Worm (Caenorhabditis elegans): ENCODE results near the gene clc-12.

clc-12 gene

DNA sequence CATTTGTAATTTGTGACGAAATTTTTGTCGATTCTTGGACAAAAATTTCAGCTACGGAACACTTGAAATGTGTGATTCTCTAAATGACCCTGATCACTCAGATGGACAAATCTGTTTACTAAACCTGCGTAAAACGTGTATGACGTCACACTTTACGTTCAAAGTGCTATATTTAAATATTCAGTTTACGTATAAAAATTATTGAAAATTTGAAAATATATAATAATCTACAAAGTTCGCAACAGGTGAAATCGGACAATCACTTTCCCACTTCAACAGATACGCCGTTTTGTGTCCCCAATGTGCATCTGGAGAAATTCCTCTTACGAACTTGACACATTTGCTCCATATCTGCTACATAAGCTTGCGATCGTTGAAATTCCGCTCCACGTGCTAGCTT is 4.0 kb downstream of the clc-12 start, which contains the start of gene srh-131:
TSS of gene srh-131 (plus strand) at position 301 of the 400 bp plus-strand sequence.
- TF ChIP-seq W03F9.2 (tag; optimal IDR thresholded peaks at IDR 0.05) (no peak), him-1 (tag; optimal IDR thresholded peaks at IDR 0.05) (no peak), dao-5 (tag; optimal IDR thresholded peaks at IDR 0.05) (no peak)

- TF ChIP-seq him-1 (tag; optimal IDR thresholded peaks at IDR 0.05) (no peak), dao-5 (tag; optimal IDR thresholded peaks at IDR 0.05) (no peak), W03F9.2 (tag; optimal IDR thresholded peaks at IDR 0.05) (no peak)
These were observed 8.0 kb downstream of the clc-12 start, which contains the start of gene sri-9 for ce11 chrV:17001167-17001566. Gene sri-9 (plus strand): TSS chrV:17001467.

ce11 chrV:17000635-17001034 is 8.6 kb downstream of the clc-12 start:
- TF ChIP-seq dao-5 (tag; optimal IDR thresholded peaks at IDR 0.05) (no peak), W03F9.2 (tag; optimal IDR thresholded peaks at IDR 0.05) (no peak), him-1 (tag; optimal IDR thresholded peaks at IDR 0.05) (no peak)

ce11 chrV:17000204-17000603 is 9.0 kb downstream of the clc-12 start, which contains the start of gene str-217:
Gene str-217 (minus strand): TSS chrV:17000304.
- TF ChIP-seq W03F9.2 (tag; optimal IDR thresholded peaks at IDR 0.05) (no peak), dao-5 (tag; optimal IDR thresholded peaks at IDR 0.05) (no peak), him-1 (tag; optimal IDR thresholded peaks at IDR 0.05) (no peak)

ce11 chrV:16992383-16992782 is 16.8 kb downstream of the clc-12 start:
- TF ChIP-seq him-1 (tag; optimal IDR thresholded peaks at IDR 0.05) = no peak
- no peak for TF ChIP-seq dao-5 (tag; optimal IDR thresholded peaks at IDR 0.05)
- TF ChIP-seq W03F9.2 (tag; optimal IDR thresholded peaks at IDR 0.05) = no peak

DNA sequence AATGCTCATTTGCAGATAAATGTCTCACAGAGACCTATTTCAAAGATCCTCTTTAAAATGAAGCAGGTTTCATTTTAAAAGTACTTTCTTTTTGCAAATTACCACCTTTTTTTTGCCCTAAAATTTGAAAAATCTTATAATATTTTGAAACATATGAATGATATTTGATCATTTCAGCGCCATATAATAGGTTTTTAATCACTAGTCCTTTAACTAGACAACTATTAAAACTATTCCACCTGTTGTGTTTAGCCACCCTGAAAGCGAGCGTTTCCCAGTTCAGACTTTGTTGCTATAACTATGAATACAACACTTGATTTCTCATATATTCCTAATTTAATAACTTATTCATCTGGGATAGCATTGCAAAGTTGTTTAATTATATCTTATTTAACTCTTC is 17.5 kb downstream of the clc-12 start, which contains the start of gene srz-95:
TSS of gene srz-95 (plus strand) at position 301 of the 400 bp plus-strand sequence.
- TF ChIP-seq dao-5 (tag; optimal IDR thresholded peaks at IDR 0.05) = no peak
- no peak for TF ChIP-seq him-1 (tag; optimal IDR thresholded peaks at IDR 0.05)
- TF ChIP-seq W03F9.2 (tag; optimal IDR thresholded peaks at IDR 0.05) = no peak

- no peak for TF ChIP-seq dao-5 (tag; optimal IDR thresholded peaks at IDR 0.05)
- no peak for TF ChIP-seq W03F9.2 (tag; optimal IDR thresholded peaks at IDR 0.05)
- TF ChIP-seq him-1 (tag; optimal IDR thresholded peaks at IDR 0.05) = no peak
These were observed 20.6 kb downstream of the clc-12 start, which contains the start of gene Y102A5C.27 for ce11 chrV:16988614-16989013. Gene Y102A5C.27 (minus strand): TSS chrV:16988714.

ce11 chrV:16987783-16988182 is 21.4 kb downstream of the clc-12 start:
- TF ChIP-seq dao-5 (tag; optimal IDR thresholded peaks at IDR 0.05) (no peak), him-1 (tag; optimal IDR thresholded peaks at IDR 0.05) (no peak), W03F9.2 (tag; optimal IDR thresholded peaks at IDR 0.05) (no peak)

DNA sequence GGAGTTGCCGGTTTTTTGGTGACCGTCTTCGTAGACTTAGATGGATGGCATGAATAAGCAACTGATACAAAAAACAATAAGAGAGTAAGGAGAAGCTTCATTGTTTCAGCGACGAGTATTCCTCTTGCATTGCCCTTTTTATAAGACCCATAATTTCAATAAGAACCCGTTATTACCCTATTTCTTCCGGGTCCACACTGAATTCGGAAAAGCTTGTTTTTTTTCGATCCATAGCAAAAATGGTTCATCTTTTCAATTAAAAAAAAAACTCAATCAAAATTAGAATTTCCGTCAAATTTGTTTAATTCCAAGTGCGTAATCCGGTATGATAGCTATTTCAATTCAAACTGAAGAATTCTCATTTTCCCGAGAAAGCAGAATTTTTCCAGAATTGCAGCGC is 22.2 kb downstream of the clc-12 start, which contains the start of gene Y102A5C.40:
TSS of gene Y102A5C.40 (minus strand) at position 101 of the 400 bp plus-strand sequence.
- TF ChIP-seq W03F9.2 (tag; optimal IDR thresholded peaks at IDR 0.05) (no peak), him-1 (tag; optimal IDR thresholded peaks at IDR 0.05) (no peak)

ce11 chrV:16980368-16980767 is 28.8 kb downstream of the clc-12 start, which contains the start of gene srz-54:
Gene srz-54 (plus strand): TSS chrV:16980668.
- TF ChIP-seq him-1 (tag; optimal IDR thresholded peaks at IDR 0.05) (no peak), dao-5 (tag; optimal IDR thresholded peaks at IDR 0.05) (no peak), W03F9.2 (tag; optimal IDR thresholded peaks at IDR 0.05) (no peak)

ce11 chrV:16974919-16975318 is 34.3 kb downstream of the clc-12 start, which contains the start of gene srx-54:
Gene srx-54 (plus strand): TSS chrV:16975219.
- TF ChIP-seq W03F9.2 (tag; optimal IDR thresholded peaks at IDR 0.05) (no peak), him-1 (tag; optimal IDR thresholded peaks at IDR 0.05) (no peak)

- TF ChIP-seq him-1 (tag; optimal IDR thresholded peaks at IDR 0.05) (no peak), W03F9.2 (tag; optimal IDR thresholded peaks at IDR 0.05) (no peak), dao-5 (tag; optimal IDR thresholded peaks at IDR 0.05) (no peak)
These were observed 35.9 kb downstream of the clc-12 start for ce11 chrV:16973338-16973737.

- TF ChIP-seq him-1 (tag; optimal IDR thresholded peaks at IDR 0.05) (no peak), dao-5 (tag; optimal IDR thresholded peaks at IDR 0.05) (no peak), W03F9.2 (tag; optimal IDR thresholded peaks at IDR 0.05) (no peak)
These were observed 37.1 kb downstream of the clc-12 start, which contains the start of gene srh-119 for ce11 chrV:16972134-16972533. Gene srh-119 (plus strand): TSS chrV:16972434.

ce11 chrV:16966636-16967035 is 42.6 kb downstream of the clc-12 start, which contains the start of gene fbxa-90:
Gene fbxa-90 (plus strand): TSS chrV:16966814.
- no peak for TF ChIP-seq him-1 (tag; optimal IDR thresholded peaks at IDR 0.05)
- no peak for TF ChIP-seq W03F9.2 (tag; optimal IDR thresholded peaks at IDR 0.05)
- no peak for TF ChIP-seq dao-5 (tag; optimal IDR thresholded peaks at IDR 0.05)

ce11 chrV:16965655-16966054 is 43.5 kb downstream of the clc-12 start, which contains the start of gene efl-1:
Gene efl-1 (minus strand): TSS chrV:16965675.
- peak; percentile 86 for TF ChIP-seq W03F9.2 (tag; optimal IDR thresholded peaks at IDR 0.05)
- TF ChIP-seq him-1 (tag; optimal IDR thresholded peaks at IDR 0.05) = no peak
- no peak for TF ChIP-seq dao-5 (tag; optimal IDR thresholded peaks at IDR 0.05)
